Fruit fly (Drosophila melanogaster) whole organism, embryonic: ENCODE results near the gene mst.
A peak's percentile ranks its signal among the peaks of the same experiment; 100 is the strongest.

Experiments used
- BEAF-32 ChIP-seq: fragments of 200-800 bp; sonication (Bioruptor generic); optimal IDR thresholded peaks from 3 replicates; lab custom pipeline; 2017; ENCODE audit warnings: missing biosample characterization, missing genetic modification characterization, mild to moderate bottlenecking, moderate library complexity, missing genetic modification reagents
- CG10462 ChIP-seq: fragments of 200-800 bp; sonication (Bioruptor generic); optimal IDR thresholded peaks from 2 replicates; lab custom pipeline; 2016; ENCODE audit warnings: missing biosample characterization, missing genetic modification characterization
- CG11696 ChIP-seq: fragments of 200-800 bp; sonication (Bioruptor generic); IDR thresholded peaks from 2 replicates; pipeline ENCODE4 v1.3.6; 2022; ENCODE audit warnings: missing biosample characterization, missing genetic modification characterization
- CG11723 ChIP-seq: fragments of 200-800 bp; sonication (Bioruptor generic); optimal IDR thresholded peaks from 2 replicates; lab custom pipeline; 2017; ENCODE audit warnings: missing biosample characterization, mild to moderate bottlenecking, missing genetic modification characterization
- CG12219 ChIP-seq: fragments of 200-800 bp; sonication (Bioruptor generic); optimal IDR thresholded peaks from 3 replicates; lab custom pipeline; 2018; ENCODE audit warnings: missing biosample characterization, mild to moderate bottlenecking, missing genetic modification characterization
- CG1233 ChIP-seq: fragments of 200-800 bp; sonication (Bioruptor generic); optimal IDR thresholded peaks from 4 replicates; lab custom pipeline; 2018; ENCODE audit warnings: missing biosample characterization, mild to moderate bottlenecking, missing genetic modification characterization
- CG13296 ChIP-seq: fragments of 200-800 bp; sonication (Bioruptor generic); optimal IDR thresholded peaks from 3 replicates; lab custom pipeline; 2018; ENCODE audit warnings: missing biosample characterization, mild to moderate bottlenecking, missing genetic modification characterization
- CG13775 ChIP-seq: fragments of 200-800 bp; sonication (Bioruptor generic); optimal IDR thresholded peaks from 3 replicates; lab custom pipeline; 2017; ENCODE audit warnings: missing biosample characterization, mild to moderate bottlenecking, missing genetic modification characterization
- CG14860 ChIP-seq: fragments of 200-800 bp; sonication (Bioruptor generic); IDR thresholded peaks from 3 replicates; pipeline ENCODE4 v1.3.6; 2022; ENCODE audit warnings: missing biosample characterization, missing genetic modification characterization; ENCODE audit not compliant: partially characterized antibody
- CG1647 ChIP-seq: fragments of 200-800 bp; sonication (Bioruptor generic); optimal IDR thresholded peaks from 3 replicates; lab custom pipeline; 2016; ENCODE audit warnings: missing biosample characterization, missing genetic modification characterization
- CG16779 ChIP-seq: fragments of 200-800 bp; sonication (Bioruptor generic); IDR thresholded peaks from 2 replicates; pipeline ENCODE4 v1.3.6; 2022; ENCODE audit warnings: missing biosample characterization, missing genetic modification characterization
- CG16813 ChIP-seq: fragments of 200-800 bp; sonication (Bioruptor generic); IDR thresholded peaks from 3 replicates; pipeline ENCODE4 v1.3.6; 2022; ENCODE audit warnings: missing biosample characterization, missing genetic modification characterization; ENCODE audit not compliant: partially characterized antibody
- CG16863 ChIP-seq: fragments of 200-800 bp; sonication (Bioruptor generic); optimal IDR thresholded peaks from 3 replicates; lab custom pipeline; 2016; ENCODE audit warnings: missing biosample characterization, missing genetic modification characterization
- CG17568 ChIP-seq: fragments of 200-800 bp; sonication (Bioruptor generic); optimal IDR thresholded peaks from 2 replicates; lab custom pipeline; 2018; ENCODE audit warnings: missing biosample characterization, mild to moderate bottlenecking, missing genetic modification characterization, moderate library complexity
- CG18011 ChIP-seq: fragments of 200-800 bp; sonication (Bioruptor generic); optimal IDR thresholded peaks from 2 replicates; lab custom pipeline; 2017; ENCODE audit warnings: missing biosample characterization, missing genetic modification characterization, mild to moderate bottlenecking, moderate library complexity, missing genotype
- CG18619 ChIP-seq: fragments of 200-800 bp; sonication (Bioruptor generic); optimal IDR thresholded peaks from 3 replicates; lab custom pipeline; 2017; ENCODE audit warnings: missing biosample characterization, mild to moderate bottlenecking, missing genetic modification characterization
- CG18764 ChIP-seq: fragments of 200-800 bp; sonication (Bioruptor generic); optimal IDR thresholded peaks from 3 replicates; lab custom pipeline; 2016; ENCODE audit warnings: missing biosample characterization, missing genetic modification characterization
- CG2199 ChIP-seq: fragments of 200-800 bp; sonication (Bioruptor generic); IDR thresholded peaks from 3 replicates; pipeline ENCODE4 v1.3.6; 2022; ENCODE audit warnings: missing biosample characterization, missing genetic modification characterization
- CG3281 ChIP-seq: fragments of 200-800 bp; sonication (Bioruptor generic); optimal IDR thresholded peaks from 3 replicates; lab custom pipeline; 2017; ENCODE audit warnings: missing biosample characterization, mild to moderate bottlenecking, missing genetic modification characterization
- CG33213 ChIP-seq: fragments of 200-800 bp; sonication (Bioruptor generic); optimal IDR thresholded peaks from 3 replicates; lab custom pipeline; 2016; ENCODE audit warnings: missing biosample characterization, missing genetic modification characterization
- CG34224 ChIP-seq: fragments of 200-800 bp; sonication (Bioruptor generic); IDR thresholded peaks from 3 replicates; pipeline ENCODE4 v1.3.6; 2022; ENCODE audit warnings: missing biosample characterization, missing genetic modification characterization; ENCODE audit not compliant: partially characterized antibody
- CG3847 ChIP-seq: fragments of 200-800 bp; sonication (Bioruptor generic); IDR thresholded peaks from 2 replicates; pipeline ENCODE4 v1.3.6; 2022; ENCODE audit warnings: missing biosample characterization, missing genetic modification characterization
- CG6813 ChIP-seq: fragments of 200-800 bp; sonication (Bioruptor generic); optimal IDR thresholded peaks from 2 replicates; lab custom pipeline; 2017; ENCODE audit warnings: missing biosample characterization, missing genetic modification characterization, mild to moderate bottlenecking, moderate library complexity, missing genetic modification reagents
- CG7372 ChIP-seq: fragments of 200-800 bp; sonication (Bioruptor generic); IDR thresholded peaks from 2 replicates; pipeline ENCODE4 v1.3.6; 2022; ENCODE audit warnings: missing biosample characterization, missing genetic modification characterization
- CG8944 ChIP-seq: fragments of 200-800 bp; sonication (Bioruptor generic); optimal IDR thresholded peaks from 3 replicates; lab custom pipeline; 2016; ENCODE audit warnings: missing biosample characterization, missing genetic modification characterization
- CG9817 ChIP-seq: fragments of 200-800 bp; sonication (Bioruptor generic); optimal IDR thresholded peaks from 2 replicates; lab custom pipeline; 2018; ENCODE audit warnings: missing biosample characterization, mild to moderate bottlenecking, missing genetic modification characterization, moderate library complexity
- CG9932 ChIP-seq: fragments of 200-800 bp; sonication (Bioruptor generic); IDR thresholded peaks from 2 replicates; pipeline ENCODE4 v1.3.6; 2022; ENCODE audit warnings: missing biosample characterization, missing genetic modification characterization
- Dbx ChIP-seq: fragments of 200-800 bp; sonication (Bioruptor generic); IDR thresholded peaks from 3 replicates; pipeline ENCODE4 v1.3.6; 2022; ENCODE audit warnings: missing biosample characterization, missing genetic modification characterization
- Doc3 ChIP-seq: fragments of 200-800 bp; sonication (Bioruptor generic); IDR thresholded peaks from 3 replicates; pipeline ENCODE4 v1.3.6; 2022; ENCODE audit warnings: missing biosample characterization, missing genetic modification characterization; ENCODE audit not compliant: partially characterized antibody
- Lpt ChIP-seq: fragments of >200 bp; optimal IDR thresholded peaks from 2 replicates; lab custom pipeline; 2018; ENCODE audit warnings: missing biosample characterization, missing genetic modification characterization
- MTF-1 ChIP-seq: fragments of 200-800 bp; sonication (Bioruptor generic); optimal IDR thresholded peaks from 2 replicates; lab custom pipeline; 2018; ENCODE audit warnings: missing biosample characterization, mild to moderate bottlenecking, missing genetic modification characterization, borderline replicate concordance
- Med ChIP-seq: fragments of 200-800 bp; sonication (Bioruptor generic); peaks from one replicate; lab custom pipeline; 2016; ENCODE audit warnings: missing biosample characterization, missing genetic modification characterization, mild to moderate bottlenecking, inconsistent platforms, moderate library complexity
- NfI ChIP-seq: fragments of 200-800 bp; sonication (Bioruptor generic); optimal IDR thresholded peaks from 3 replicates; lab custom pipeline; 2018; ENCODE audit warnings: missing biosample characterization, mild to moderate bottlenecking, missing genetic modification characterization, moderate library complexity
- Side ChIP-seq: fragments of 200-800 bp; sonication (Bioruptor generic); optimal IDR thresholded peaks from 2 replicates; lab custom pipeline; 2016; ENCODE audit warnings: missing biosample characterization, missing genetic modification characterization
- Ssrp ChIP-seq: fragments of 200-800 bp; sonication (Bioruptor generic); optimal IDR thresholded peaks from 2 replicates; lab custom pipeline; 2018; ENCODE audit warnings: missing biosample characterization, mild to moderate bottlenecking, missing genetic modification characterization, moderate library complexity
- TFAM ChIP-seq: fragments of 200-800 bp; sonication (Bioruptor generic); optimal IDR thresholded peaks from 2 replicates; lab custom pipeline; 2017; ENCODE audit warnings: missing biosample characterization, missing genetic modification characterization, inconsistent platforms
- aop ChIP-seq: fragments of 200-800 bp; sonication (Bioruptor generic); IDR thresholded peaks from 2 replicates; pipeline ENCODE4 v1.3.6; 2022; ENCODE audit warnings: missing biosample characterization, missing genetic modification characterization
- bowl ChIP-seq: fragments of 200-800 bp; sonication (Bioruptor generic); IDR thresholded peaks from 2 replicates; pipeline ENCODE4 v1.3.6; 2022; ENCODE audit warnings: missing biosample characterization, missing genetic modification characterization
- cad ChIP-seq: fragments of >200 bp; optimal IDR thresholded peaks from 2 replicates; lab custom pipeline; 2017; ENCODE audit warnings: missing biosample characterization, missing genetic modification characterization
- crc ChIP-seq: fragments of 200-800 bp; sonication (Bioruptor generic); optimal IDR thresholded peaks from 2 replicates; lab custom pipeline; 2016; ENCODE audit warnings: missing biosample characterization, missing genetic modification characterization
- ftz-f1 ChIP-seq: fragments of 200-800 bp; sonication (Bioruptor generic); optimal IDR thresholded peaks from 2 replicates; lab custom pipeline; 2016; ENCODE audit warnings: missing biosample characterization, missing genetic modification characterization
- gt ChIP-seq: fragments of 200-800 bp; sonication (Bioruptor generic); IDR thresholded peaks from 2 replicates; pipeline ENCODE4 v1.3.6; 2022; ENCODE audit warnings: missing biosample characterization, missing genetic modification characterization
- hb ChIP-seq: fragments of 200-800 bp; sonication (Bioruptor generic); IDR thresholded peaks from 3 replicates; pipeline ENCODE4 v1.3.6; 2022; ENCODE audit warnings: missing biosample characterization, missing genetic modification characterization; ENCODE audit not compliant: partially characterized antibody
- maf-S ChIP-seq: fragments of 200-800 bp; sonication (Bioruptor generic); optimal IDR thresholded peaks from 2 replicates; lab custom pipeline; 2016; ENCODE audit warnings: missing biosample characterization, missing genetic modification characterization
- nom ChIP-seq: fragments of 200-800 bp; sonication (Bioruptor generic); optimal IDR thresholded peaks from 2 replicates; lab custom pipeline; 2017; ENCODE audit warnings: missing biosample characterization, missing genetic modification characterization, mild to moderate bottlenecking, moderate library complexity, missing genetic modification reagents
- scrt ChIP-seq: fragments of 200-800 bp; sonication (Bioruptor generic); optimal IDR thresholded peaks from 2 replicates; lab custom pipeline; 2018; ENCODE audit warnings: missing biosample characterization, mild to moderate bottlenecking, missing genetic modification characterization, moderate library complexity
- tap ChIP-seq: fragments of 200-800 bp; optimal IDR thresholded peaks from 3 replicates; lab custom pipeline; 2019; ENCODE audit warnings: missing biosample characterization, mild to moderate bottlenecking, missing genetic modification characterization, moderate library complexity
- tx ChIP-seq: fragments of 200-800 bp; sonication (Bioruptor generic); optimal IDR thresholded peaks from 2 replicates; lab custom pipeline; 2016; ENCODE audit warnings: missing biosample characterization, missing genetic modification characterization
- z ChIP-seq: fragments of 200-800 bp; sonication (Bioruptor generic); IDR thresholded peaks from 3 replicates; pipeline ENCODE4 v1.3.6; 2022; ENCODE audit warnings: missing biosample characterization, missing genetic modification characterization

mst gene

dm6 chrX:21367363-21368072 lies 21.3 kb upstream of the mst start (continued):
- TF ChIP-seq scrt (GFP tag; lab: Kevin White, UChicago) (peak; percentile 95), CG16863 (GFP tag; lab: Kevin White, UChicago) (peak; percentile 93), NfI (GFP tag; lab: Kevin White, UChicago) (peak; percentile 99), TFAM (peak; percentile 77), BEAF-32 (GFP tag; lab: Kevin White, UChicago) (peak; percentile 26), CG13296 (GFP tag; lab: Kevin White, UChicago) (peak; percentile 99), CG11723 (GFP tag; lab: Kevin White, UChicago) (peak; percentile 98), MTF-1 (GFP tag; lab: Kevin White, UChicago) (peak; percentile 92), CG9817 (tag; lab: Kevin White, UChicago) (peak; percentile 98), CG1647 (GFP tag; lab: Kevin White, UChicago) (peak; percentile 95), Doc3 (GFP tag; lab: Robert Waterston, UW) (no peak), CG1233 (GFP tag; lab: Kevin White, UChicago) (peak; percentile 97), cad (GFP tag; lab: Kevin White, UChicago) (no peak), aop (GFP tag; lab: Robert Waterston, UW) (peak; percentile 82), CG6813 (GFP tag; lab: Kevin White, UChicago) (peak; percentile 98), CG13775 (GFP tag; lab: Kevin White, UChicago) (peak; percentile 98), CG8944 (GFP tag; lab: Kevin White, UChicago) (peak; percentile 92), Lpt (no peak), ftz-f1 (peak; percentile 49), Med (GFP tag; lab: Kevin White, UChicago) (peak; percentile 99), CG12219 (peak; percentile 97), z (GFP tag; lab: Robert Waterston, UW) (peak; percentile 67; the same call in 2 of the 3 replicates), CG9932 (GFP tag; lab: Robert Waterston, UW) (peak; percentile 97), CG7372 (GFP tag; lab: Robert Waterston, UW) (peak; percentile 95), CG10462 (GFP tag; lab: Kevin White, UChicago) (peak; percentile 91), Side (GFP tag; lab: Kevin White, UChicago) (peak; percentile 95), CG3847 (GFP tag; lab: Robert Waterston, UW) (peak; percentile 97), CG34224 (GFP tag; lab: Robert Waterston, UW) (no peak), CG17568 (peak; percentile 95), bowl (peak; percentile 91), Ssrp (tag; lab: Kevin White, UChicago) (peak; percentile 98), CG16779 (GFP tag; lab: Robert Waterston, UW) (peak; percentile 75; the same call in 1 of the 2 replicates), tx (GFP tag; lab: Kevin White, UChicago) (peak; percentile 95), CG14860 (0 out of 3 replicates have a peak, but pooled peaks have one; percentile 24), CG16813 (GFP tag; lab: Robert Waterston, UW) (no peak), tap (tag; lab: Kevin White, UChicago) (peak; percentile 98), CG2199 (GFP tag; lab: Robert Waterston, UW) (peak; percentile 89), hb (GFP tag; lab: Robert Waterston, UW) (0 out of 3 replicates have a peak, but pooled peaks have one; percentile 59), nom (peak; percentile 97), Dbx (GFP tag; lab: Robert Waterston, UW) (peak; percentile 97), CG3281 (GFP tag; lab: Kevin White, UChicago) (peak; percentile 99), CG18619 (peak; percentile 98), gt (GFP tag; lab: Robert Waterston, UW) (peak; percentile 92), CG18764 (GFP tag; lab: Kevin White, UChicago) (peak; percentile 93), CG33213 (GFP tag; lab: Kevin White, UChicago) (peak; percentile 91), CG18011 (GFP tag; lab: Kevin White, UChicago) (peak; percentile 90), maf-S (GFP tag; lab: Kevin White, UChicago) (peak; percentile 95), crc (GFP tag; lab: Kevin White, UChicago) (peak; percentile 92), CG11696 (GFP tag; lab: Robert Waterston, UW) (peak; percentile 90)
